Worm (Caenorhabditis elegans) whole organism, young adult: ENCODE results near the gene oac-29.

Experiments used
- F23B12.7 ChIP-seq: sonication (generic microtip); optimal IDR thresholded peaks from 2 replicates; lab custom pipeline; 2017; ENCODE audit warnings: missing genetic modification characterization, mild to moderate bottlenecking, missing compliant biosample characterization, antibody characterized with exemption, moderate library complexity; ENCODE audit not compliant: insufficient read depth
- F55B11.4 ChIP-seq: sonication (generic microtip); optimal IDR thresholded peaks from 2 replicates; lab custom pipeline; 2016; ENCODE audit warnings: missing compliant biosample characterization, missing genetic modification characterization, borderline replicate concordance; ENCODE audit not compliant: insufficient read depth
- ZK185.1 ChIP-seq: sonication (generic microtip); optimal IDR thresholded peaks from 2 replicates; lab custom pipeline; 2016; ENCODE audit warnings: mild to moderate bottlenecking, missing genetic modification characterization, missing compliant biosample characterization; ENCODE audit not compliant: poor library complexity, severe bottlenecking
- ama-1 ChIP-seq, 3 experiments: fragments of 150-350 bp in 1 of 3; sonication (generic microtip) in 2 of 3; optimal IDR thresholded peaks; 2 replicates each; lab custom pipeline; 2014 to 2018; ENCODE audit warnings: missing biosample characterization in 2 of 3, missing genetic modification characterization in 2 of 3, missing genetic modification reagents in 2 of 3
- ceh-91 ChIP-seq: fragments of 200-800 bp; sonication (Bioruptor generic); IDR thresholded peaks from 2 replicates; pipeline ENCODE4 v1.3.6; 2022; ENCODE audit warnings: missing genetic modification reagents, missing genetic modification characterization, missing compliant biosample characterization
- mes-4 ChIP-seq: sonication (generic microtip); optimal IDR thresholded peaks from 2 replicates; lab custom pipeline; 2016; ENCODE audit warnings: missing genotype, missing genetic modification characterization, missing compliant biosample characterization
- rec-8 ChIP-seq, 2 experiments: sonication (generic microtip); optimal IDR thresholded peaks; 2 replicates each; lab custom pipeline; 2016; ENCODE audit warnings: mild to moderate bottlenecking in 2 of 2, missing genetic modification characterization in 2 of 2, missing genetic modification reagents in 2 of 2, missing genotype in 2 of 2, missing biosample characterization in 1 of 2, missing compliant biosample characterization in 1 of 2, moderate library complexity in 1 of 2
- unc-62 ChIP-seq: fragments of 150-350 bp; optimal IDR thresholded peaks from 2 replicates; lab custom pipeline; 2014; ENCODE audit warnings: missing biosample characterization, missing genetic modification reagents, missing genetic modification characterization

DNA sequence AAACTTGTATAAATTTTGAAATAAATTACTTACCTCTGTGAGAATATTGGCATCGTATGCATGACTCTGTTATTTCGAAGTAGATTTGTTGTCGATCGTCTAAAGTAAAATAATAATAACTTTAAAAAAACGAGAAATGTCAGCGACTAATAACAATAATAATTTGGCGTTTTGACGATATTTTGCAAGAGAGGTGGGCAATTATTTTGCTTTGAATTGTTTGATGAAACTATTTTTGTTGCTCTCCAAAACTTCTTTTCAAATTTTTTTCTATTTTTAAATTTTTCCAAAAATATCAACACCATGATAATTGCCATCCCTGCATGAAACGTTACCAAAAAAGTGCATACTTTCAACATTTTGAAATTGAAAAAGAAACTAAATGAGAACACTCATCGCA, 36.3 kb downstream of the oac-29 start, which contains the start of gene F41E6.7:
- no peak for TF ChIP-seq mes-4 (tag; lab: Kevin White, UChicago)
- TF ChIP-seq ama-1 (optimal IDR thresholded peaks at IDR 0.05; lab: Kevin White, UChicago), result no peak
- TF ChIP-seq ama-1 (GFP tag; optimal IDR thresholded peaks at IDR 0.05; lab: Kevin White, UChicago), result no peak
- no peak for TF ChIP-seq rec-8 (tag; optimal IDR thresholded peaks at IDR 0.05; lab: Kevin White, UChicago)
- no peak for TF ChIP-seq ceh-91 (GFP tag; lab: Robert Waterston, UW)
- no peak for TF ChIP-seq F23B12.7
- TF ChIP-seq ZK185.1 (tag; lab: Kevin White, UChicago), result no peak
- no peak for TF ChIP-seq unc-62
- no peak for TF ChIP-seq F55B11.4
